Fruit fly (Drosophila melanogaster): ENCODE measurements around the gene CG13813.
A peak's percentile ranks its signal among the peaks of the same experiment; 100 is the strongest.

The CG13813 gene

DNA sequence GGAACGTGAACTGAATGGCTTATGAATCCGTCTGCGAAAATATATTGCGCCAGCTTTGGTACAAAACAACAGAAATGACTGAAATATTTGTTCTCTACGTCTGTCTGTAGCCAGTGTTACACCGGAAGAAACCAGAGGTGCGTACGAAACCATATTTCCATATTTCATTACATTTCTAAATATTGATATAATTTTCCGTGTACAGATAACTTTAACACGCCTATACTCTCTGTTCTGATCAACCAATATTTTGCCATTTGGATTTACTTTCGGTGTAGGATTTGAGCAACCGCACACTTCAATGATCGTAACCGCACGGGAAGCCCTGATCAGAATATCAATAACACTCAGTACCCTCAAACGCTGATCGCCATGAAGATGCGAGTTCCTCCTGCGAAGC is 36.7 kb upstream of the CG13813 start (continued):
- TF ChIP-seq CG17385 (GFP tag; optimal IDR thresholded peaks at IDR 0.05) (no peak), fd102C (GFP tag; optimal IDR thresholded peaks at IDR 0.05) (no peak), ham (GFP tag; IDR thresholded peaks at IDR 0.05) (no peak), grau (tag; optimal IDR thresholded peaks at IDR 0.05) (peak; percentile 59), ewg (GFP tag; optimal IDR thresholded peaks at IDR 0.05) (no peak), Sox102F (GFP tag; optimal IDR thresholded peaks at IDR 0.05) (peak; percentile 24), oc (tag; optimal IDR thresholded peaks at IDR 0.05) (no peak), ara (GFP tag; IDR thresholded peaks at IDR 0.05) (peak; percentile 26; the same call in 1 of the 2 replicates), CG32772 (GFP tag; IDR thresholded peaks at IDR 0.05) (peak; percentile 55), Ada2b (GFP tag; IDR thresholded peaks at IDR 0.05) (peak; percentile 55), CG5180 (GFP tag; optimal IDR thresholded peaks at IDR 0.05) (no peak), H15 (GFP tag; IDR thresholded peaks at IDR 0.05) (0 out of 3 replicates have a peak, but pooled peaks have one; percentile 38), CG11696 (GFP tag; IDR thresholded peaks at IDR 0.05) (0 out of 2 replicates have a peak, but pooled peaks have one; percentile 26), CG7987 (GFP tag; optimal IDR thresholded peaks at IDR 0.05) (no peak), Sin3A (optimal IDR thresholded peaks at IDR 0.05) (no peak), dmrt99B (tag; optimal IDR thresholded peaks at IDR 0.05) (peak; percentile 15), fru (optimal IDR thresholded peaks at IDR 0.05) (no peak), CG7839 (tag; optimal IDR thresholded peaks at IDR 0.05) (peak; percentile 55), Elba2 (GFP tag; optimal IDR thresholded peaks at IDR 0.05) (no peak), CG10274 (GFP tag; optimal IDR thresholded peaks at IDR 0.05) (no peak), CG1832 (GFP tag; optimal IDR thresholded peaks at IDR 0.05) (no peak), Rfx (GFP tag; IDR thresholded peaks at IDR 0.05) (peak; percentile 65), CG4820 (GFP tag; optimal IDR thresholded peaks at IDR 0.05) (peak; percentile 8), tna (GFP tag; IDR thresholded peaks at IDR 0.05; ENCODE audit: partially characterized antibody) (no peak), CG31388 (GFP tag; optimal IDR thresholded peaks at IDR 0.05) (no peak), Dref (GFP tag; IDR thresholded peaks at IDR 0.05) (no peak), bcd (GFP tag; optimal IDR thresholded peaks at IDR 0.05) (peak; percentile 33), NK7.1 (GFP tag; optimal IDR thresholded peaks at IDR 0.05) (no peak), ap (GFP tag; IDR thresholded peaks at IDR 0.05) (no peak), gsb (GFP tag; IDR thresholded peaks at IDR 0.05) (0 out of 2 replicates have a peak, but pooled peaks have one; percentile 35), Bteb2 (GFP tag; optimal IDR thresholded peaks at IDR 0.05) (no peak), MBD-R2 (GFP tag; IDR thresholded peaks at IDR 0.05) (no peak; the same call in 1 of the 2 replicates), CG6254 (GFP tag; optimal IDR thresholded peaks at IDR 0.05) (no peak), CG42726 (GFP tag; IDR thresholded peaks at IDR 0.05; ENCODE audit: partially characterized antibody) (no peak), amos (GFP tag; IDR thresholded peaks at IDR 0.05; ENCODE audit: partially characterized antibody) (no peak), bab2 (GFP tag; optimal IDR thresholded peaks at IDR 0.05) (peak; percentile 42), pzg (GFP tag; optimal IDR thresholded peaks at IDR 0.05) (no peak), CG2202 (tag; optimal IDR thresholded peaks at IDR 0.05) (no peak), CG6654 (GFP tag; optimal IDR thresholded peaks at IDR 0.05) (no peak), Taf1 (GFP tag; IDR thresholded peaks at IDR 0.05) (peak; percentile 53; the same call in 1 of the 2 replicates), CG3847 (GFP tag; IDR thresholded peaks at IDR 0.05) (peak; percentile 37; the same call in 1 of the 2 replicates), Jarid2 (GFP tag; optimal IDR thresholded peaks at IDR 0.05) (no peak), CG4360 (GFP tag; IDR thresholded peaks at IDR 0.05) (no peak), unc-4 (GFP tag; IDR thresholded peaks at IDR 0.05; ENCODE audit: partially characterized antibody) (no peak), Hey (tag; optimal IDR thresholded peaks at IDR 0.05) (no peak), sens-2 (GFP tag; IDR thresholded peaks at IDR 0.05) (no peak), ato (GFP tag; IDR thresholded peaks at IDR 0.05; ENCODE audit: partially characterized antibody) (no peak), hth (optimal IDR thresholded peaks at IDR 0.05) (no peak), mld (GFP tag; IDR thresholded peaks at IDR 0.05; ENCODE audit: partially characterized antibody) (no peak), CG9817 (tag; optimal IDR thresholded peaks at IDR 0.05) (peak; percentile 48), Dbx (GFP tag; IDR thresholded peaks at IDR 0.05) (peak; percentile 46; the same call in 1 of the 3 replicates), Tbp (GFP tag; optimal IDR thresholded peaks at IDR 0.05) (no peak)
